Fruit fly (Drosophila melanogaster): ENCODE results near the gene CG14435.

Gene CG14435

dm6 chrX:6859756-6860412 lies 16.2 kb upstream of the CG14435 start (continued):
- TF ChIP-seq hkb (optimal IDR thresholded peaks at IDR 0.05) (no peak), hkb (GFP tag; IDR thresholded peaks at IDR 0.05) (peak; percentile 65; the same call in 1 of the 2 replicates), Optix (GFP tag; IDR thresholded peaks at IDR 0.05) (peak; percentile 52; the same call in 1 of the 3 replicates), maf-S (GFP tag; optimal IDR thresholded peaks at IDR 0.05) (no peak), CG6689 (GFP tag; IDR thresholded peaks at IDR 0.05) (peak; percentile 78), Dad (GFP tag; optimal IDR thresholded peaks at IDR 0.05) (peak; percentile 62), chinmo (GFP tag; IDR thresholded peaks at IDR 0.05; ENCODE audit: partially characterized antibody) (peak; percentile 83; the same call in 2 of the 4 replicates), NC2α (GFP tag; optimal IDR thresholded peaks at IDR 0.05) (no peak), H15 (GFP tag; IDR thresholded peaks at IDR 0.05) (peak; percentile 69; the same call in 2 of the 3 replicates), kah (GFP tag; optimal IDR thresholded peaks at IDR 0.05) (no peak), pan (optimal IDR thresholded peaks at IDR 0.05) (no peak), pan (GFP tag; optimal IDR thresholded peaks at IDR 0.05 in 1 of 2, IDR thresholded peaks at IDR 0.05 in 1 of 2) (peak in 1 of 2 experiments; percentile 71), CG12219 (GFP tag; optimal IDR thresholded peaks at IDR 0.05) (peak; percentile 61), CoRest (tag; optimal IDR thresholded peaks at IDR 0.05) (peak; percentile 64), jing (GFP tag; optimal IDR thresholded peaks at IDR 0.05) (no peak), shn (GFP tag; optimal IDR thresholded peaks at IDR 0.05) (no peak), Oli (tag; optimal IDR thresholded peaks at IDR 0.05) (peak; percentile 74), Chrac-16 (GFP tag; optimal IDR thresholded peaks at IDR 0.05) (no peak), Myb (GFP tag; optimal IDR thresholded peaks at IDR 0.05) (peak; percentile 32), CG13424 (tag; optimal IDR thresholded peaks at IDR 0.05) (peak; percentile 42), caup (GFP tag; optimal IDR thresholded peaks at IDR 0.05; ENCODE audit: severe bottlenecking) (peak; percentile 73), Jarid2 (GFP tag; optimal IDR thresholded peaks at IDR 0.05) (peak; percentile 53), Med (GFP tag) (peak; percentile 88), Fer3 (tag; optimal IDR thresholded peaks at IDR 0.05) (peak; percentile 69), CG10462 (GFP tag; optimal IDR thresholded peaks at IDR 0.05) (no peak), ttk (GFP tag; IDR thresholded peaks at IDR 0.05) (peak; percentile 64), trh (GFP tag; optimal IDR thresholded peaks at IDR 0.05) (no peak), Nf-YA (GFP tag; IDR thresholded peaks at IDR 0.05) (peak; percentile 49; the same call in 1 of the 2 replicates), CG12391 (tag; optimal IDR thresholded peaks at IDR 0.05) (peak; percentile 53), al (GFP tag; IDR thresholded peaks at IDR 0.05) (peak; percentile 78), Dp (GFP tag; optimal IDR thresholded peaks at IDR 0.05) (no peak), MBD-R2 (GFP tag; IDR thresholded peaks at IDR 0.05) (0 out of 2 replicates have a peak, but pooled peaks have one; percentile 16), psq (GFP tag; optimal IDR thresholded peaks at IDR 0.05) (peak; percentile 88), CG12942 (GFP tag; optimal IDR thresholded peaks at IDR 0.05) (no peak), zen2 (GFP tag; IDR thresholded peaks at IDR 0.05; ENCODE audit: partially characterized antibody) (no peak), Bgb (GFP tag; IDR thresholded peaks at IDR 0.05; ENCODE audit: partially characterized antibody) (no peak), luna (GFP tag; optimal IDR thresholded peaks at IDR 0.05) (no peak), NC2β (GFP tag; optimal IDR thresholded peaks at IDR 0.05) (no peak), CG11398 (GFP tag; optimal IDR thresholded peaks at IDR 0.05) (peak; percentile 45), CG9797 (GFP tag; optimal IDR thresholded peaks at IDR 0.05) (no peak), CG11093 (GFP tag; IDR thresholded peaks at IDR 0.05) (peak; percentile 75), NfI (GFP tag; optimal IDR thresholded peaks at IDR 0.05) (no peak), CG6791 (GFP tag; IDR thresholded peaks at IDR 0.05; ENCODE audit: partially characterized antibody) (no peak), Dll (GFP tag; IDR thresholded peaks at IDR 0.05; ENCODE audit: partially characterized antibody) (no peak), Dip2 (GFP tag; IDR thresholded peaks at IDR 0.05) (no peak), CG17612 (GFP tag; IDR thresholded peaks at IDR 0.05) (0 out of 2 replicates have a peak, but pooled peaks have one; percentile 30), CG6854 (GFP tag; optimal IDR thresholded peaks at IDR 0.05) (peak; percentile 81), rib (GFP tag; IDR thresholded peaks at IDR 0.05) (0 out of 2 replicates have a peak, but pooled peaks have one; percentile 21), CG16813 (GFP tag; IDR thresholded peaks at IDR 0.05; ENCODE audit: partially characterized antibody) (no peak), CG2202 (tag; optimal IDR thresholded peaks at IDR 0.05) (no peak)

Data from whole organism, embryonic.